Fruit fly (Drosophila melanogaster) whole organism, prepupa: ENCODE results near the gene Sec15.

ENCODE experiments used
- CG32006 ChIP-seq: fragments of 200-800 bp; sonication (Bioruptor generic); optimal IDR thresholded peaks from 3 replicates; lab custom pipeline; 2017; ENCODE audit warnings: missing biosample characterization, mild to moderate bottlenecking, missing genetic modification characterization
- Ets21C ChIP-seq: fragments of 200-800 bp; sonication (Bioruptor generic); optimal IDR thresholded peaks from 3 replicates; lab custom pipeline; 2016; ENCODE audit warnings: missing biosample characterization, missing genetic modification characterization
- Ets96B ChIP-seq: fragments of 200-800 bp; optimal IDR thresholded peaks from 2 replicates; lab custom pipeline; 2019; ENCODE audit warnings: missing biosample characterization, mild to moderate bottlenecking, missing genetic modification characterization, moderate library complexity
- Sox15 ChIP-seq: fragments of 200-800 bp; sonication (Bioruptor generic); optimal IDR thresholded peaks from 3 replicates; lab custom pipeline; 2016; ENCODE audit warnings: missing biosample characterization, missing genetic modification characterization
- achi ChIP-seq: fragments of 200-800 bp; sonication (Bioruptor generic); optimal IDR thresholded peaks from 3 replicates; lab custom pipeline; 2016; ENCODE audit warnings: missing biosample characterization, missing genetic modification characterization
- acj6 ChIP-seq: fragments of 200-800 bp; sonication (Bioruptor generic); optimal IDR thresholded peaks from 3 replicates; lab custom pipeline; 2016; ENCODE audit warnings: missing biosample characterization, missing genetic modification characterization
- eg ChIP-seq: fragments of 200-800 bp; sonication (Bioruptor generic); IDR thresholded peaks from 3 replicates; pipeline ENCODE4 v1.3.6; 2022; ENCODE audit warnings: missing biosample characterization, missing genetic modification characterization
- salr ChIP-seq, 2 experiments: fragments of 200-800 bp; sonication (Bioruptor generic); optimal IDR thresholded peaks; 3 replicates each; lab custom pipeline; 2016 to 2018; ENCODE audit warnings: missing biosample characterization in 2 of 2, missing genetic modification characterization in 2 of 2, mild to moderate bottlenecking in 1 of 2

DNA sequence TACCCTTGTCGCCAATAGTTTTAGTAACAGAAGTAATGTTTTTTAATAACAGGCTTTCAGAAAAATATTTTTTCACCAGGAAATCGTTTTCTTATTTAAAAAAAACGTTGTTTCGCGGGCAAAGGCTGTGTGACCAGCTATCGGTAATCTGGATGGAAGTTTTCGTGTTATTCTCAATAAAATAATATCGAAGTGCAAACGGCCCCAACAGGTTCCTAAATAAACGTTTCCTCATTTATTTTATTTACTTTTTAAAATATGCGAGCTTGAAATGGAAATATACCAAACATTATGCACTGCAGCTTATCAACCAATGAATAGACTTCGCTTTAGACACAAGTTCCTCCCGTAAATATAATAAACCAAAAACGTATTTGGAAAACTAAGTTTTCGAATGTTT lies 22.3 kb upstream of the Sec15 start, which contains the start of gene Ice2:
- TF ChIP-seq achi (GFP tag; lab: Kevin White, UChicago) (no peak), Ets21C (GFP tag; lab: Kevin White, UChicago) (no peak), CG32006 (GFP tag; lab: Kevin White, UChicago) (no peak), eg (GFP tag; lab: Robert Waterston, UW) (no peak), salr (GFP tag; optimal IDR thresholded peaks at IDR 0.05; lab: Kevin White, UChicago) (no peak), Ets96B (tag; lab: Kevin White, UChicago) (no peak), Sox15 (GFP tag; lab: Kevin White, UChicago) (no peak), acj6 (GFP tag; lab: Kevin White, UChicago) (no peak)
